Worm (Caenorhabditis elegans): ENCODE data around the gene C16D9.3.

C16D9.3 gene

ce11 chrV:8224634-8225033, 15.2 kb downstream of the C16D9.3 start, which contains the start of gene pax-1:
TSS of gene pax-1 (plus strand) at chrV:8224934.
- no peak for TF ChIP-seq egrh-3 (GFP tag; IDR thresholded peaks at IDR 0.05)
- TF ChIP-seq ZK185.1 (tag; optimal IDR thresholded peaks at IDR 0.05; ENCODE audit: poor library complexity, severe bottlenecking), result no peak
- no peak for TF ChIP-seq hrde-1 (tag; optimal IDR thresholded peaks at IDR 0.05; ENCODE audit: borderline replicate concordance)
- TF ChIP-seq ceh-58 (GFP tag; IDR thresholded peaks at IDR 0.05), result no peak
- no peak for TF ChIP-seq mcd-1 (GFP tag; IDR thresholded peaks at IDR 0.05)
- no peak for TF ChIP-seq F23B12.7 (tag; optimal IDR thresholded peaks at IDR 0.05; ENCODE audit: insufficient read depth)
- no peak for TF ChIP-seq efl-1 (GFP tag; optimal IDR thresholded peaks at IDR 0.05)
- TF ChIP-seq F33H1.4 (GFP tag; IDR thresholded peaks at IDR 0.05), result no peak

DNA sequence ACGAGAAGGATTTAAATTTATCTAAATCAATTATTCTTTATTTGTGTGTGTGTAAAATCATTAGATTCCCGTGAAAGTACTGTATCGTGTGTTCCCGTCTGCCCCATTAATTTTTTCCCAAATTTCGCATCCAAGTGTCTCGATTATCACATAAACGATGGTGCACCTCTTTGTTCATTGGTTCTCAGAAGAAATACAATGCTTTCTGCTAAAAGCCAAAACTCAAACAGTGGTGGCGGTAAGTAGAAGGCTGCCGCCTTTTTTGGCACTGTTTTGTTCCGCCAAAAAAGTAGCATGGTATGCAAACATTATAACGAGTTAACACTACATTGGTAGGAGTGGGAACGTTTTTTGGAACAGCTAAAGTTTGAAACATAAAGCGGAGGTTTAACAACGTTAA, 16.4 kb downstream of the C16D9.3 start:
- TF ChIP-seq rcor-1 (GFP tag; IDR thresholded peaks at IDR 0.05) (no peak), nfya-1 (tag; optimal IDR thresholded peaks at IDR 0.05; ENCODE audit: borderline replicate concordance, insufficient read depth) (no peak), egl-18 (GFP tag; IDR thresholded peaks at IDR 0.05) (no peak), chd-7 (tag; optimal IDR thresholded peaks at IDR 0.05) (no peak), K12H6.12 (tag; optimal IDR thresholded peaks at IDR 0.05) (no peak), atf-7 (tag; optimal IDR thresholded peaks at IDR 0.05) (no peak), let-607 (tag; optimal IDR thresholded peaks at IDR 0.05) (no peak), ztf-25 (GFP tag; IDR thresholded peaks at IDR 0.05) (0 out of 2 replicates have a peak, but pooled peaks have one; percentile 63), mcd-1 (GFP tag; IDR thresholded peaks at IDR 0.05) (no peak), him-1 (tag; optimal IDR thresholded peaks at IDR 0.05) (peak; percentile 36), madf-10 (tag; optimal IDR thresholded peaks at IDR 0.05) (no peak), zim-3 (tag; optimal IDR thresholded peaks at IDR 0.05) (no peak), sea-2 (GFP tag; IDR thresholded peaks at IDR 0.05) (no peak), nfyb-1 (GFP tag; IDR thresholded peaks at IDR 0.05) (0 out of 2 replicates have a peak, but pooled peaks have one; percentile 53), madf-6 (GFP tag; IDR thresholded peaks at IDR 0.05) (peak; percentile 36; the same call in 1 of the 2 replicates), akir-1 (GFP tag; optimal IDR thresholded peaks at IDR 0.05) (no peak), unc-130 (GFP tag; optimal IDR thresholded peaks at IDR 0.05) (peak; percentile 17), attf-6 (GFP tag; IDR thresholded peaks at IDR 0.05) (peak; percentile 62; the same call in 1 of the 2 replicates), ccch-3 (GFP tag; optimal IDR thresholded peaks at IDR 0.05) (no peak), bed-1 (GFP tag; IDR thresholded peaks at IDR 0.05) (no peak), attf-3 (GFP tag; conservative IDR thresholded peaks at IDR 0.05) (no peak), let-526 (GFP tag; IDR thresholded peaks at IDR 0.05) (no peak), nhr-90 (tag; optimal IDR thresholded peaks at IDR 0.05) (no peak), snpc-4 (GFP tag; optimal IDR thresholded peaks at IDR 0.05) (no peak), snpc-4 (tag; optimal IDR thresholded peaks at IDR 0.05) (peak in 1 of 4 experiments; percentile 15), B0336.3 (GFP tag; IDR thresholded peaks at IDR 0.05) (peak; percentile 75), hmg-1.2 (GFP tag; IDR thresholded peaks at IDR 0.05) (no peak), lsl-1 (GFP tag; optimal IDR thresholded peaks at IDR 0.05) (peak; percentile 10), F37B4.10 (GFP tag; IDR thresholded peaks at IDR 0.05) (0 out of 2 replicates have a peak, but pooled peaks have one; percentile 19), lsy-27 (tag; optimal IDR thresholded peaks at IDR 0.05; ENCODE audit: borderline replicate concordance, insufficient read depth) (no peak), ekl-4 (GFP tag; IDR thresholded peaks at IDR 0.05) (0 out of 2 replicates have a peak, but pooled peaks have one; percentile 33), F23B12.7 (tag; optimal IDR thresholded peaks at IDR 0.05; ENCODE audit: insufficient read depth) (no peak), xnd-1 (tag; optimal IDR thresholded peaks at IDR 0.05) (no peak), lin-40 (tag; optimal IDR thresholded peaks at IDR 0.05) (no peak), F10E7.11 (tag; optimal IDR thresholded peaks at IDR 0.05) (no peak), mel-28 (tag; optimal IDR thresholded peaks at IDR 0.05; ENCODE audit: borderline replicate concordance) (no peak), hsf-1 (GFP tag; IDR thresholded peaks at IDR 0.05) (peak; percentile 72; the same call in 1 of the 2 replicates), ama-1 (optimal IDR thresholded peaks at IDR 0.05) (no peak), ama-1 (GFP tag; optimal IDR thresholded peaks at IDR 0.05) (no peak), sptf-2 (GFP tag; optimal IDR thresholded peaks at IDR 0.05) (no peak), ceh-91 (GFP tag; IDR thresholded peaks at IDR 0.05) (no peak)

All from whole organism, young adult.